Worm (Caenorhabditis elegans) whole organism, L4/young adult: Measurements from ENCODE around the gene cdc-25.2.

Experiments
- dao-5 ChIP-seq: sonication (generic microtip); optimal IDR thresholded peaks from 2 replicates; lab custom pipeline; 2016; ENCODE audit warnings: missing genotype, missing genetic modification characterization, moderate library complexity, missing compliant biosample characterization
- him-1 ChIP-seq: sonication (generic microtip); optimal IDR thresholded peaks from 2 replicates; lab custom pipeline; 2016; ENCODE audit warnings: missing genotype, missing genetic modification reagents, missing genetic modification characterization, missing compliant biosample characterization

- TF ChIP-seq dao-5, result no peak
- no peak for TF ChIP-seq him-1 (tag; lab: Kevin White, UChicago)
Observed at ce11 chrV:1545694-1546093, 21.2 kb upstream of the cdc-25.2 start, which contains the start of gene oac-32.
